Fruit fly (Drosophila melanogaster) whole organism, larva: ENCODE data around the gene Paf-AHalpha.

Experiments used
- noc ChIP-seq: fragments of 200-800 bp; sonication (Bioruptor generic); optimal IDR thresholded peaks from 3 replicates; lab custom pipeline; 2019; ENCODE audit warnings: missing biosample characterization, mild to moderate bottlenecking, missing genetic modification characterization, moderate library complexity

Gene Paf-AHalpha

DNA sequence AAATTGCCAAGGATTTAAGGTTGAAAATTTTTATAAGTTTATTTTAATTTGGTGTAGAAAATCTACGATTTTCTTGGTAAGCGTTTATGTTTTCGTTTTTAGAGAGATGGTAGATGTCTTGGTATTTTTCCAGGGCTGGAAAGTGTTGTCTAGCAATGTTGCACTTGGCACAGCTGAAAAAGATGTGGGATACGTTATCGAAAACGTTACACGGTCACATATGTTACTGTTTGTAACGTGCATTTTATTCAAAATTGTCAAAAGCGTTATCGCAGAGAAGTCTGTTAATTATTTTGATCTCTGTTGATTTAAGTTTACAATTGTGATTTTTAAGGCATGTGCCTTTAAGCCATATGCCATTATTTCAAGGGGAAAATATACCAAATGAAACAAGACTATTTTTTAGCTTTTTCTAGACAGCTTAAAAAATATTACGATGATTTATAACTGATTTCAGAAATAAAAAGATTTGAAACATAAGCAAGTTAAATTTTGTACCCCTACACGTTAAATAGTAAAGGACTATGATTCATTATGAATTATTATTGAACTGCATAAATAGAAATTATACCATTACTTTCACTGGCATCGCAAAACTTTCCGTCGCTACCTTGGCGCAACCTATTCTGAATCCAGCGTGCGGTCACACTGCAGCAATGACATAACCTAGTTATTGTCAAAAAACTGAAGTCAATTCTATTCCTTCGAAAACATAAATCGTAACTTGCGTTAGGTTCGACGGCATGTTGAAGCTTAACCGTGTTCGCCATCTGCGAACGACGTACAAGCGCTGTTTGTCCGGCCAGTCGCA lies at the start of gene Paf-AHalpha, which contains the start of gene mRpS30:
TSS of gene Paf-AHalpha (minus strand) at position 155 of the 811 bp plus-strand sequence.
TSS of gene mRpS30 (plus strand) at position 619 of the 811 bp plus-strand sequence.
- no peak for TF ChIP-seq noc (tag; lab: Kevin White, UChicago)

- no peak for TF ChIP-seq noc (tag; lab: Kevin White, UChicago)
Observed at dm6 chrX:15834594-15835236, 49.3 kb upstream of the Paf-AHalpha start.

DNA sequence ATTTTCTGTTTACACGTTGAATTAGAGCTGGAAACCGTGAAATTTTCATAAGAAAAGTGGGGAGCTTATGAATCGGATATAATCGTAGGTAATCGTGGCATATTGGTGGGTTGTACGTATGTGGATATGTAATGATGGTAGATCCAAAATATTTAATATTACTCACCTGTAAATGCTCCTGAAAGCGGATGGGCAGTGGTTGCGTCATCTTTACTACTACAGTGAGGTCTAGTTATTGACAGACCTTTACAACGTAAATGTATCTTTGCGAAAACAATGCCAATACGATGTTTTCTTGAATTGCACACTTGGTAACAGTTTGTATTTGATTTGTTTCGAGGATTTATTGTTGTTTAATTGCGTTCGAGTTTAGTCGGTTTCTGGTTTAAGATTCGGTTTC lies 48.6 kb upstream of the Paf-AHalpha start:
- no peak for TF ChIP-seq noc (tag; lab: Kevin White, UChicago)

dm6 chrX:15822363-15822762 lies 37.0 kb upstream of the Paf-AHalpha start:
- TF ChIP-seq noc (tag; lab: Kevin White, UChicago): no peak

dm6 chrX:15818608-15819184 lies 33.3 kb upstream of the Paf-AHalpha start:
- TF ChIP-seq noc (tag; lab: Kevin White, UChicago): no peak

DNA sequence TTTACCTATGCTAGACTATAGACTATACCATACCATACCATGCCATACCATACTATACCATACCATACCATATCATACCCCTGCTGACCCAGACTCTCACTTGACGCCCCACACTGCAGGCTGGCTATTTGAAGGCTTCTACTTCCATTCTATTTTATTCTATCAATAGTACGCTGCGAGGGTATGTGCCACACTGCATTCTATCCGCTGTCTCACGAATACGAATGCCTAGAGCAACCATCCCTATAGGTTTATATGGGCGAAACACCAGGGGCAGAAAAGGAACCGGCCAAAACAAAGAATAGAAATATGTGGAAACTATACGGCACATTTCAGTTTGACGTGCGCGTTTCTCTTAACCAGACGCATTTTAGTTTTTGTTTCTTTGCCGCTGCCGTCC lies 32.4 kb upstream of the Paf-AHalpha start:
- TF ChIP-seq noc (tag; lab: Kevin White, UChicago): no peak

dm6 chrX:15816905-15817304 lies 31.5 kb upstream of the Paf-AHalpha start:
- no peak for TF ChIP-seq noc (tag; lab: Kevin White, UChicago)

DNA sequence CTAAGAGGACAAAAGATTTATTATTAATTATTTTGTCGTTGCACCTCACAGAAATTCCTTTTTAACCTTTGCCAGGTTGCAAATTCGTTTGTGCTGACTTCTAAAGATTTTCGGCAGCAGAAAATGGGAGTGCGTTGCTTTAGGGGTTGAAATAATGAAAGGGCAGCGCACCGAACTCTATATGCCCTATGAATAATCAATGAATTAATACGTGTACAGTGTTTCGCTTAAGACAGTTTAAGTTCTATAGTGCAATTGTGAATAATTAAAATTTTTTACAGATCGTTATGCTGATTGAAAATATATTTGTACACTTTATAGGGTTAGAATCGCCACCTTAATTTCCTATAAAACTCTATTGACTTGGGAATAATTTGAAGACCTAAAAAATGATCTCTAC lies 30.7 kb upstream of the Paf-AHalpha start:
- no peak for TF ChIP-seq noc (tag; lab: Kevin White, UChicago)

DNA sequence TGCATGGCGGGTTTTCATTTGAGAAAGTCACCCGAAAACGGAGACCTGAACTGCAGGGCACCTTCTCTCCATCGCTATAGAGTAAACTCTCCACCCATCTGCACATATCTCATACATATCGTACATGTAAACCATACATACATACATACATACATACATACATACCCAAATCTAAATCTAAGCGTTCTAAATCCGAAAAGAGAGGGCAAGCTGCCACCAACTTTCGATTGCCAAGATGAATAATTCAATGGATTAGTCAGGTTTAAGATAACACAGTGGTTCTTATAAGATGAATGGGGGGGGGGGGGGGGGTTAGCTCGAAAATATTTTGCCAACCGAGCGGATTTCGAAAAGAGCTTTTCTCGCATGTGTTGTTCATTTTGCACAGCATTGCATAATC lies 29.1 kb upstream of the Paf-AHalpha start:
- TF ChIP-seq noc (tag; lab: Kevin White, UChicago): no peak

DNA sequence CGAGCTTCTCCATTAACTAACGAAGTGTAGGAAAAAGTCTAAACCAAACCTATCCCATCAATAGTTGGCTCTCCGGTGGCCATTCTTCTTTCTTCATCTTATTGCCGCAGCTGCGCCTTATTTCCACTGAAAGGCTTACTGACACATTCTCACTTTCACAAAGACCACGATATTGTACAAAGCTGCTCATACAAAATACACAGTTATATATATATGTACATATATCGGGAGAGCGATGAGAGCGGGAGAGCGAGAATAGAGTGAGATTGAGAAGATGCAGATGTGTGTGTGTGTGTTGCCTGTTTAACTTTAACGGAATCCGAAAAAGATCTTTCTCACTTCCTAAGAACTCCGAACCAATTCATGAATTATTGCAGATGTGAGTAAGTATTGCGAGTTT lies 27.8 kb upstream of the Paf-AHalpha start:
- no peak for TF ChIP-seq noc (tag; lab: Kevin White, UChicago)

DNA sequence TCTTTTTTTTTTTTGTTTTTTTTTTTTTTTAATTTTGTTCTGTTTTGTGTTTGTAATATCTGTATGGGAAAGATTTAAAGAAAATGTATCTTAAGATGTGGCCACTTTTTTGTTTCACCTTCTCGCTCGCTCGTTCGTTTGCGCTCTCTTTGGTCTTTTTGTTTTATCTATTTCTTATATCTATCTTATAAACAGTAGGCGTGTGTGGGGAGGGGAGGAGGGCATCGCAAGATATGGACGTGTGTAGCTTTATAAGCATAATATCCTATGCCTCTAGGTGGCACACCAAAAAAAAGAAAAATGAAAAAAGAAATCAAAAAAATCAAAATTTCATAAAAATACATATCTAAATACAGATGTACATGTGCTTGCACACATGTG lies 27.2 kb upstream of the Paf-AHalpha start:
- TF ChIP-seq noc (tag; lab: Kevin White, UChicago): no peak

- peak; percentile 46 for TF ChIP-seq noc (tag; lab: Kevin White, UChicago)
Observed at dm6 chrX:15811666-15812614, 26.6 kb upstream of the Paf-AHalpha start.

- TF ChIP-seq noc (tag; lab: Kevin White, UChicago): no peak
Observed at dm6 chrX:15809255-15809654, 23.9 kb upstream of the Paf-AHalpha start, which contains the start of gene CG8509. CG8509 (plus strand) TSS chrX:15809555.

- TF ChIP-seq noc (tag; lab: Kevin White, UChicago): no peak
Observed at dm6 chrX:15807915-15808314, 22.5 kb upstream of the Paf-AHalpha start.

- TF ChIP-seq noc (tag; lab: Kevin White, UChicago): no peak
Observed at dm6 chrX:15805523-15805922, 20.1 kb upstream of the Paf-AHalpha start.
